Worm (Caenorhabditis elegans) whole organism, L4 larva: Measurements from ENCODE around the gene C05E11.7.

Experiments used
- aly-2 ChIP-seq: sonication (generic microtip); optimal IDR thresholded peaks from 2 replicates; lab custom pipeline; 2018; ENCODE audit warnings: missing biosample characterization, missing genetic modification characterization
- ama-1 ChIP-seq: fragments of 150-350 bp; optimal IDR thresholded peaks from 2 replicates; lab custom pipeline; 2014; ENCODE audit warnings: inconsistent platforms, mixed read lengths
- ceh-28 ChIP-seq: fragments of 150-350 bp; optimal IDR thresholded peaks from 2 replicates; lab custom pipeline; 2014; ENCODE audit warnings: missing biosample characterization, missing genetic modification reagents, missing genetic modification characterization
- ceh-82 ChIP-seq: sonication (generic microtip); optimal IDR thresholded peaks from 2 replicates; lab custom pipeline; 2017; ENCODE audit warnings: missing biosample characterization, missing genetic modification characterization
- ces-1 ChIP-seq: fragments of 150-350 bp; sonication (generic microtip); optimal IDR thresholded peaks from 4 replicates; lab custom pipeline; 2014; ENCODE audit warnings: missing biosample characterization, missing genetic modification reagents, missing genetic modification characterization
- lir-3 ChIP-seq: sonication (generic microtip); optimal IDR thresholded peaks from 2 replicates; lab custom pipeline; 2016; ENCODE audit warnings: mild to moderate bottlenecking, missing genetic modification characterization, missing compliant biosample characterization
- lsy-2 ChIP-seq, 2 experiments: fragments of 150-350 bp in 1 of 2; sonication (generic microtip) in 1 of 2; optimal IDR thresholded peaks; 2 replicates each; lab custom pipeline; 2014 to 2017; ENCODE audit warnings: missing biosample characterization in 2 of 2, missing genetic modification characterization in 2 of 2
- nhr-25 ChIP-seq: sonication (generic microtip); optimal IDR thresholded peaks from 2 replicates; lab custom pipeline; 2017; ENCODE audit warnings: missing genetic modification characterization, mild to moderate bottlenecking, missing compliant biosample characterization, antibody characterized with exemption, moderate library complexity, borderline replicate concordance; ENCODE audit not compliant: insufficient read depth
- pqm-1 ChIP-seq: sonication (generic microtip); optimal IDR thresholded peaks from 2 replicates; lab custom pipeline; 2017; ENCODE audit warnings: missing biosample characterization, missing genetic modification characterization
- tag-97 ChIP-seq: fragments of 200-800 bp; sonication (Bioruptor generic); IDR thresholded peaks from 2 replicates; pipeline ENCODE4 v1.3.6; 2022; ENCODE audit warnings: missing genetic modification characterization, missing compliant biosample characterization

- peak; percentile 92 for TF ChIP-seq pqm-1 (tag; lab: Kevin White, UChicago)
- no peak for TF ChIP-seq ces-1
- no peak for TF ChIP-seq ceh-82 (tag; lab: Kevin White, UChicago)
- no peak for TF ChIP-seq tag-97
- no peak for TF ChIP-seq ama-1 (lab: Kevin White, UChicago)
- TF ChIP-seq ceh-28 (tag; lab: Kevin White, UChicago) = no peak
- no peak for TF ChIP-seq lir-3 (tag; lab: Kevin White, UChicago)
- no peak for TF ChIP-seq aly-2 (tag; lab: Kevin White, UChicago)
- TF ChIP-seq nhr-25 (tag; lab: Kevin White, UChicago) = no peak
- no peak for TF ChIP-seq lsy-2 (tag; optimal IDR thresholded peaks at IDR 0.05; lab: Kevin White, UChicago)
Observed at ce11 chrX:4564717-4565316, 20.7 kb downstream of the C05E11.7 start, which contains the start of gene amt-4.
